Worm (Caenorhabditis elegans) whole organism, young adult: ENCODE data around the gene ubc-6.

ENCODE experiments used
- B0019.2 ChIP-seq: fragments of 200-800 bp; sonication (Bioruptor generic); conservative IDR thresholded peaks from 2 replicates; pipeline ENCODE4 v1.3.6; 2022; ENCODE audit warnings: missing genetic modification reagents, missing genetic modification characterization, missing compliant biosample characterization
- B0261.1 ChIP-seq: sonication (generic microtip); optimal IDR thresholded peaks from 2 replicates; lab custom pipeline; 2016; ENCODE audit warnings: mild to moderate bottlenecking, missing genetic modification characterization, moderate library complexity, missing compliant biosample characterization
- C17E4.6 ChIP-seq: fragments of 200-800 bp; sonication (Bioruptor generic); IDR thresholded peaks from 2 replicates; pipeline ENCODE4 v1.3.6; 2022; ENCODE audit warnings: missing genetic modification reagents, missing genetic modification characterization, missing compliant biosample characterization
- F39B2.1 ChIP-seq: fragments of 200-800 bp; sonication (Bioruptor generic); IDR thresholded peaks from 2 replicates; pipeline ENCODE4 v1.3.6; 2022; ENCODE audit warnings: missing genetic modification reagents, missing genetic modification characterization, missing compliant biosample characterization
- F52B5.7 ChIP-seq: sonication (generic microtip); optimal IDR thresholded peaks from 2 replicates; lab custom pipeline; 2016; ENCODE audit warnings: mild to moderate bottlenecking, missing genetic modification characterization, missing compliant biosample characterization
- T26A5.8 ChIP-seq: sonication (generic microtip); optimal IDR thresholded peaks from 2 replicates; lab custom pipeline; 2016; ENCODE audit warnings: missing genetic modification characterization, missing compliant biosample characterization
- Y53F4B.3 ChIP-seq: fragments of 200-800 bp; sonication (Bioruptor generic); IDR thresholded peaks from 2 replicates; pipeline ENCODE4 v1.3.6; 2022; ENCODE audit warnings: missing genetic modification reagents, missing genetic modification characterization, missing compliant biosample characterization
- Y79H2A.3 ChIP-seq: fragments of 200-800 bp; sonication (Bioruptor generic); conservative IDR thresholded peaks from 2 replicates; pipeline ENCODE4 v1.3.6; 2022; ENCODE audit warnings: missing genetic modification reagents, missing genetic modification characterization, missing compliant biosample characterization
- akir-1 ChIP-seq: fragments of 200-800 bp; sonication (Bioruptor generic); optimal IDR thresholded peaks from 2 replicates; lab custom pipeline; 2018; ENCODE audit warnings: mild to moderate bottlenecking, missing genetic modification characterization, moderate library complexity, missing compliant biosample characterization
- aptf-3 ChIP-seq: fragments of 200-800 bp; sonication (Bioruptor generic); IDR thresholded peaks from 2 replicates; pipeline ENCODE4 v1.3.6; 2022; ENCODE audit warnings: missing genetic modification characterization, missing compliant biosample characterization
- athp-1 ChIP-seq: sonication (generic microtip); optimal IDR thresholded peaks from 2 replicates; lab custom pipeline; 2017; ENCODE audit warnings: mild to moderate bottlenecking, missing genetic modification characterization, missing compliant biosample characterization
- ccch-3 ChIP-seq: fragments of 200-800 bp; sonication (Bioruptor generic); optimal IDR thresholded peaks from 2 replicates; lab custom pipeline; 2018; ENCODE audit warnings: mild to moderate bottlenecking, missing genetic modification characterization, missing compliant biosample characterization
- ceh-27 ChIP-seq: fragments of 200-800 bp; sonication (Bioruptor generic); optimal IDR thresholded peaks from 2 replicates; lab custom pipeline; 2018; ENCODE audit warnings: mild to moderate bottlenecking, missing genetic modification characterization, moderate library complexity, missing compliant biosample characterization
- ceh-79 ChIP-seq: sonication (generic microtip); optimal IDR thresholded peaks from 2 replicates; lab custom pipeline; 2017; ENCODE audit warnings: mild to moderate bottlenecking, missing genetic modification characterization, missing compliant biosample characterization
- die-1 ChIP-seq: sonication (generic microtip); optimal IDR thresholded peaks from 2 replicates; lab custom pipeline; 2016; ENCODE audit warnings: missing genotype, mild to moderate bottlenecking, missing genetic modification characterization, missing compliant biosample characterization
- dox-1 ChIP-seq: fragments of 200-800 bp; sonication (Bioruptor generic); IDR thresholded peaks from 2 replicates; pipeline ENCODE4 v1.3.6; 2022; ENCODE audit warnings: missing genetic modification reagents, missing genetic modification characterization, missing compliant biosample characterization
- dpl-1 ChIP-seq: fragments of 150-350 bp; optimal IDR thresholded peaks from 2 replicates; lab custom pipeline; 2014; ENCODE audit warnings: missing biosample characterization, missing genetic modification reagents, missing genetic modification characterization
- efl-1 ChIP-seq: fragments of 150-350 bp; optimal IDR thresholded peaks from 2 replicates; lab custom pipeline; 2014; ENCODE audit warnings: missing biosample characterization, missing genetic modification reagents, missing genetic modification characterization
- egl-44 ChIP-seq: fragments of 200-800 bp; sonication (Bioruptor generic); IDR thresholded peaks from 2 replicates; pipeline ENCODE4 v1.3.6; 2022; ENCODE audit warnings: missing genetic modification reagents, missing genetic modification characterization, missing compliant biosample characterization
- fkh-3 ChIP-seq: sonication (generic microtip); optimal IDR thresholded peaks from 2 replicates; lab custom pipeline; 2016; ENCODE audit warnings: mild to moderate bottlenecking, missing genetic modification characterization, missing compliant biosample characterization
- gei-17 ChIP-seq: fragments of 200-800 bp; sonication (Bioruptor generic); optimal IDR thresholded peaks from 2 replicates; lab custom pipeline; 2018; ENCODE audit warnings: mild to moderate bottlenecking, missing genetic modification characterization, missing compliant biosample characterization
- let-607 ChIP-seq, 2 experiments: fragments of 200-800 bp in 1 of 2; sonication (Bioruptor generic) in 1 of 2; sonication (generic microtip) in 1 of 2; optimal IDR thresholded peaks; 2 replicates each; lab custom pipeline; 2016 to 2018; ENCODE audit warnings: mild to moderate bottlenecking in 2 of 2, missing compliant biosample characterization in 2 of 2, missing genetic modification characterization in 2 of 2, moderate library complexity in 2 of 2, missing genotype in 1 of 2
- lin-26 ChIP-seq: fragments of 200-800 bp; sonication (Bioruptor generic); IDR thresholded peaks from 2 replicates; pipeline ENCODE4 v1.3.6; 2022; ENCODE audit warnings: missing genetic modification reagents, missing genetic modification characterization, missing compliant biosample characterization
- lin-35 ChIP-seq, 3 experiments: fragments of 150-350 bp in 2 of 3; sonication (generic microtip) in 1 of 3; optimal IDR thresholded peaks; 2 replicates each; lab custom pipeline; 2014 to 2018; ENCODE audit warnings: missing biosample characterization in 3 of 3, missing genetic modification characterization in 3 of 3, missing genetic modification reagents in 3 of 3
- lin-40 ChIP-seq: sonication (generic microtip); optimal IDR thresholded peaks from 2 replicates; lab custom pipeline; 2016; ENCODE audit warnings: missing genetic modification characterization, mild to moderate bottlenecking, missing compliant biosample characterization, missing genotype, missing genetic modification reagents
- lsl-1 ChIP-seq: fragments of 200-800 bp; sonication (Bioruptor generic); optimal IDR thresholded peaks from 2 replicates; lab custom pipeline; 2018; ENCODE audit warnings: mild to moderate bottlenecking, missing genetic modification characterization, moderate library complexity, missing compliant biosample characterization
- madf-10 ChIP-seq: sonication (generic microtip); optimal IDR thresholded peaks from 2 replicates; lab custom pipeline; 2016; ENCODE audit warnings: mild to moderate bottlenecking, missing genetic modification characterization, missing compliant biosample characterization
- madf-8 ChIP-seq: fragments of 200-800 bp; sonication (Bioruptor generic); conservative IDR thresholded peaks from 2 replicates; pipeline ENCODE4 v1.3.6; 2022; ENCODE audit warnings: missing genetic modification reagents, missing genetic modification characterization, missing compliant biosample characterization
- mel-28 ChIP-seq: sonication (generic microtip); optimal IDR thresholded peaks from 2 replicates; lab custom pipeline; 2016; ENCODE audit warnings: borderline replicate concordance, mild to moderate bottlenecking, missing genetic modification characterization, missing compliant biosample characterization
- mes-4 ChIP-seq: sonication (generic microtip); optimal IDR thresholded peaks from 2 replicates; lab custom pipeline; 2016; ENCODE audit warnings: missing genotype, missing genetic modification characterization, missing compliant biosample characterization
- nfyb-1 ChIP-seq: fragments of 200-800 bp; sonication (Bioruptor generic); IDR thresholded peaks from 2 replicates; pipeline ENCODE4 v1.3.6; 2022; ENCODE audit warnings: missing genetic modification reagents, missing genetic modification characterization, missing compliant biosample characterization
- nhr-90 ChIP-seq: sonication (generic microtip); optimal IDR thresholded peaks from 2 replicates; lab custom pipeline; 2016; ENCODE audit warnings: missing genotype, mild to moderate bottlenecking, missing genetic modification characterization, missing compliant biosample characterization
- pha-4 ChIP-seq: fragments of 150-350 bp; sonication (generic microtip); optimal IDR thresholded peaks from 2 replicates; lab custom pipeline; 2014; ENCODE audit warnings: missing biosample characterization, missing genetic modification reagents, missing genetic modification characterization
- repo-1 ChIP-seq: sonication (generic microtip); optimal IDR thresholded peaks from 2 replicates; lab custom pipeline; 2017; ENCODE audit warnings: mild to moderate bottlenecking, missing genetic modification characterization, missing compliant biosample characterization
- snpc-1.3 ChIP-seq: sonication (generic microtip); optimal IDR thresholded peaks from 2 replicates; lab custom pipeline; 2017; ENCODE audit warnings: missing genetic modification characterization, mild to moderate bottlenecking, missing compliant biosample characterization, antibody characterized with exemption, moderate library complexity, missing genotype, missing genetic modification reagents; ENCODE audit not compliant: insufficient read depth
- somi-1 ChIP-seq: fragments of 200-800 bp; sonication (Bioruptor generic); optimal IDR thresholded peaks from 2 replicates; lab custom pipeline; 2018; ENCODE audit warnings: mild to moderate bottlenecking, missing genetic modification characterization, missing compliant biosample characterization
- sptf-2 ChIP-seq: fragments of 200-800 bp; sonication (Bioruptor generic); optimal IDR thresholded peaks from 2 replicates; lab custom pipeline; 2018; ENCODE audit warnings: mild to moderate bottlenecking, missing genetic modification characterization, missing compliant biosample characterization
- xnd-1 ChIP-seq: sonication (generic microtip); optimal IDR thresholded peaks from 2 replicates; lab custom pipeline; 2016; ENCODE audit warnings: missing genotype, missing genetic modification reagents, missing genetic modification characterization, missing compliant biosample characterization
- ztf-18 ChIP-seq: sonication (generic microtip); optimal IDR thresholded peaks from 2 replicates; lab custom pipeline; 2016; ENCODE audit warnings: missing genotype, mild to moderate bottlenecking, missing genetic modification characterization, missing compliant biosample characterization
- ztf-22 ChIP-seq: fragments of 200-800 bp; sonication (Bioruptor generic); optimal IDR thresholded peaks from 2 replicates; lab custom pipeline; 2018; ENCODE audit warnings: mild to moderate bottlenecking, missing genetic modification characterization, moderate library complexity, missing compliant biosample characterization
- ztf-26 ChIP-seq: sonication (generic microtip); optimal IDR thresholded peaks from 2 replicates; lab custom pipeline; 2017; ENCODE audit warnings: missing genetic modification characterization, missing compliant biosample characterization

ubc-6 gene

ce11 chrII:7478487-7479234 is at the start of gene ubc-6, which contains the start of gene aka-1 (continued):
- TF ChIP-seq dox-1 (GFP tag; lab: Robert Waterston, UW) (peak; percentile 98), lin-26 (peak; percentile 94), akir-1 (GFP tag; lab: Kevin White, UChicago) (peak; percentile 56), repo-1 (tag; lab: Kevin White, UChicago) (peak; percentile 22), dpl-1 (GFP tag; lab: Kevin White, UChicago) (peak; percentile 34), efl-1 (peak; percentile 54), mes-4 (tag; lab: Kevin White, UChicago) (no peak), ceh-79 (tag; lab: Kevin White, UChicago) (no peak), lin-40 (peak; percentile 95), ccch-3 (no peak), aptf-3 (GFP tag; lab: Robert Waterston, UW) (no peak), nhr-90 (tag; lab: Kevin White, UChicago) (peak; percentile 77), ztf-18 (tag; lab: Kevin White, UChicago) (peak; percentile 88), snpc-1.3 (tag; lab: Kevin White, UChicago) (peak; percentile 41), lsl-1 (GFP tag; lab: Kevin White, UChicago) (peak; percentile 81), F52B5.7 (tag; lab: Kevin White, UChicago) (peak; percentile 54), ztf-26 (tag; lab: Kevin White, UChicago) (peak; percentile 73), nfyb-1 (GFP tag; lab: Robert Waterston, UW) (peak; percentile 96), ztf-22 (peak; percentile 73), Y53F4B.3 (GFP tag; lab: Robert Waterston, UW) (peak; percentile 65), B0019.2 (GFP tag; lab: Robert Waterston, UW) (peak; percentile 97), madf-10 (tag; lab: Kevin White, UChicago) (peak; percentile 91), die-1 (tag; lab: Kevin White, UChicago) (peak; percentile 33), egl-44 (GFP tag; lab: Robert Waterston, UW) (peak; percentile 87; the same call in 1 of the 2 replicates), B0261.1 (tag; lab: Kevin White, UChicago) (peak; percentile 11), mel-28 (tag; lab: Kevin White, UChicago) (no peak), xnd-1 (tag; lab: Kevin White, UChicago) (peak; percentile 21), let-607 (tag; optimal IDR thresholded peaks at IDR 0.05; lab: Kevin White, UChicago) (peak; percentile 69 to 83), fkh-3 (tag; lab: Kevin White, UChicago) (no peak), pha-4 (no peak), F39B2.1 (GFP tag; lab: Robert Waterston, UW) (no peak), athp-1 (peak; percentile 88), gei-17 (GFP tag; lab: Kevin White, UChicago) (peak; percentile 66), C17E4.6 (GFP tag; lab: Robert Waterston, UW) (peak; percentile 91)

- no peak for TF ChIP-seq T26A5.8
- no peak for TF ChIP-seq sptf-2
- no peak for TF ChIP-seq ceh-27 (GFP tag; lab: Kevin White, UChicago)
- no peak for TF ChIP-seq lin-35 (GFP tag; optimal IDR thresholded peaks at IDR 0.05; lab: Kevin White, UChicago)
- no peak for TF ChIP-seq aptf-3 (GFP tag; lab: Robert Waterston, UW)
- TF ChIP-seq Y79H2A.3 (GFP tag; lab: Robert Waterston, UW): no peak
- TF ChIP-seq madf-8 (GFP tag; lab: Robert Waterston, UW): no peak
- no peak for TF ChIP-seq somi-1
Measured at ce11 chrII:7432327-7432726, 46.7 kb upstream of the ubc-6 start, which contains the start of gene srd-54. Gene srd-54, plus strand, starts transcription at chrII:7432627.
